Worm (Caenorhabditis elegans): ENCODE results near the gene gly-9.

gly-9 gene

ce11 chrIII:11251718-11252441, 38.5 kb downstream of the gly-9 start, which contains the start of gene Y47D3A.32:
Y47D3A.32 (plus strand) TSS chrIII:11252391.
- TF ChIP-seq ztf-11 (tag; optimal IDR thresholded peaks at IDR 0.05) (no peak), zip-8 (tag; optimal IDR thresholded peaks at IDR 0.05) (no peak), lsy-2 (tag; optimal IDR thresholded peaks at IDR 0.05) (no peak), elt-1 (tag; optimal IDR thresholded peaks at IDR 0.05; ENCODE audit: borderline replicate concordance, insufficient read depth) (no peak), M03D4.4 (tag; optimal IDR thresholded peaks at IDR 0.05) (no peak), unc-62 (GFP tag; optimal IDR thresholded peaks at IDR 0.05) (no peak), lin-32 (GFP tag; optimal IDR thresholded peaks at IDR 0.05) (no peak), nhr-12 (tag; optimal IDR thresholded peaks at IDR 0.05) (no peak), tbx-8 (GFP tag; optimal IDR thresholded peaks at IDR 0.05) (no peak), drap-1 (GFP tag; optimal IDR thresholded peaks at IDR 0.05) (no peak), mab-5 (tag; optimal IDR thresholded peaks at IDR 0.05) (no peak), unc-39 (tag; optimal IDR thresholded peaks at IDR 0.05) (no peak), ceh-43 (GFP tag; optimal IDR thresholded peaks at IDR 0.05) (no peak), sem-2 (GFP tag; optimal IDR thresholded peaks at IDR 0.05) (no peak), flh-1 (GFP tag; optimal IDR thresholded peaks at IDR 0.05) (no peak), elt-3 (tag; optimal IDR thresholded peaks at IDR 0.05) (no peak), unc-120 (tag; optimal IDR thresholded peaks at IDR 0.05; ENCODE audit: poor library complexity, severe bottlenecking) (no peak), pha-4 (tag; optimal IDR thresholded peaks at IDR 0.05) (no peak), nhr-2 (tag; optimal IDR thresholded peaks at IDR 0.05) (no peak), ceh-39 (tag; optimal IDR thresholded peaks at IDR 0.05) (no peak)

- TF ChIP-seq unc-120 (tag; optimal IDR thresholded peaks at IDR 0.05; ENCODE audit: poor library complexity, severe bottlenecking) (no peak), bed-3 (GFP tag; optimal IDR thresholded peaks at IDR 0.05) (no peak), drap-1 (GFP tag; optimal IDR thresholded peaks at IDR 0.05) (no peak), mab-5 (tag; optimal IDR thresholded peaks at IDR 0.05) (no peak), nhr-76 (tag; optimal IDR thresholded peaks at IDR 0.05) (no peak), cnd-1 (tag; optimal IDR thresholded peaks at IDR 0.05) (no peak)
Observed at ce11 chrIII:11248897-11249296, 41.5 kb downstream of the gly-9 start.

ce11 chrIII:11246588-11246987, 43.8 kb downstream of the gly-9 start:
- no peak for TF ChIP-seq snpc-4 (tag; optimal IDR thresholded peaks at IDR 0.05)
- no peak for TF ChIP-seq unc-62 (GFP tag; optimal IDR thresholded peaks at IDR 0.05)
- TF ChIP-seq M03D4.4 (tag; optimal IDR thresholded peaks at IDR 0.05): no peak
- TF ChIP-seq nhr-28 (tag; optimal IDR thresholded peaks at IDR 0.05): no peak
- TF ChIP-seq bed-3 (GFP tag; optimal IDR thresholded peaks at IDR 0.05): no peak
- no peak for TF ChIP-seq sem-2 (GFP tag; optimal IDR thresholded peaks at IDR 0.05)
- no peak for TF ChIP-seq nhr-237 (tag; optimal IDR thresholded peaks at IDR 0.05)

- TF ChIP-seq sem-2 (GFP tag; optimal IDR thresholded peaks at IDR 0.05) (no peak), lin-32 (GFP tag; optimal IDR thresholded peaks at IDR 0.05) (no peak), flh-1 (GFP tag; optimal IDR thresholded peaks at IDR 0.05) (no peak), unc-39 (tag; optimal IDR thresholded peaks at IDR 0.05) (no peak), M03D4.4 (tag; optimal IDR thresholded peaks at IDR 0.05) (no peak), ceh-39 (tag; optimal IDR thresholded peaks at IDR 0.05) (no peak), lsy-2 (tag; optimal IDR thresholded peaks at IDR 0.05) (no peak), mls-2 (tag; optimal IDR thresholded peaks at IDR 0.05) (no peak), nhr-237 (tag; optimal IDR thresholded peaks at IDR 0.05) (no peak), ztf-11 (tag; optimal IDR thresholded peaks at IDR 0.05) (no peak), tbx-8 (GFP tag; optimal IDR thresholded peaks at IDR 0.05) (no peak), elt-1 (tag; optimal IDR thresholded peaks at IDR 0.05; ENCODE audit: borderline replicate concordance, insufficient read depth) (no peak), nhr-28 (tag; optimal IDR thresholded peaks at IDR 0.05) (no peak), unc-62 (GFP tag; optimal IDR thresholded peaks at IDR 0.05) (no peak), ces-1 (GFP tag; optimal IDR thresholded peaks at IDR 0.05) (no peak), hlh-1 (tag; optimal IDR thresholded peaks at IDR 0.05) (no peak), unc-120 (tag; optimal IDR thresholded peaks at IDR 0.05; ENCODE audit: poor library complexity, severe bottlenecking) (no peak)
Observed at ce11 chrIII:11244820-11245219, 45.6 kb downstream of the gly-9 start, which contains the start of gene rsks-1. rsks-1 (plus strand) TSS chrIII:11245120.

ce11 chrIII:11244338-11244737, 46.0 kb downstream of the gly-9 start:
- TF ChIP-seq mab-5 (tag; optimal IDR thresholded peaks at IDR 0.05) (no peak), lin-32 (GFP tag; optimal IDR thresholded peaks at IDR 0.05) (no peak), unc-120 (tag; optimal IDR thresholded peaks at IDR 0.05; ENCODE audit: poor library complexity, severe bottlenecking) (no peak), tbx-8 (GFP tag; optimal IDR thresholded peaks at IDR 0.05) (no peak), bed-3 (GFP tag; optimal IDR thresholded peaks at IDR 0.05) (no peak), blmp-1 (tag; optimal IDR thresholded peaks at IDR 0.05) (no peak), drap-1 (GFP tag; optimal IDR thresholded peaks at IDR 0.05) (no peak), unc-62 (GFP tag; optimal IDR thresholded peaks at IDR 0.05) (no peak), nhr-76 (tag; optimal IDR thresholded peaks at IDR 0.05) (no peak), nhr-2 (tag; optimal IDR thresholded peaks at IDR 0.05) (no peak), lin-13 (tag; optimal IDR thresholded peaks at IDR 0.05) (no peak), elt-3 (tag; optimal IDR thresholded peaks at IDR 0.05) (no peak), ceh-43 (GFP tag; optimal IDR thresholded peaks at IDR 0.05) (no peak), snpc-4 (tag; optimal IDR thresholded peaks at IDR 0.05) (no peak), ztf-11 (tag; optimal IDR thresholded peaks at IDR 0.05) (no peak), cnd-1 (tag; optimal IDR thresholded peaks at IDR 0.05) (no peak), unc-39 (tag; optimal IDR thresholded peaks at IDR 0.05) (no peak), sem-2 (GFP tag; optimal IDR thresholded peaks at IDR 0.05) (no peak)
